Fruit fly (Drosophila melanogaster) whole organism, wandering third instar larva: ENCODE results near the gene Zw.

Experiments used
- Abd-B ChIP-seq: fragments of >200 bp; optimal IDR thresholded peaks from 2 replicates; lab custom pipeline; 2017; ENCODE audit warnings: missing biosample characterization, missing genetic modification characterization
- CG32264 ChIP-seq: fragments of 200-800 bp; sonication (Bioruptor generic); optimal IDR thresholded peaks from 2 replicates; lab custom pipeline; 2016; ENCODE audit warnings: missing biosample characterization, missing genetic modification characterization
- CG9705 ChIP-seq: fragments of 200-800 bp; sonication (Bioruptor generic); optimal IDR thresholded peaks from 2 replicates; lab custom pipeline; 2018; ENCODE audit warnings: missing biosample characterization, mild to moderate bottlenecking, missing genetic modification characterization
- CrebA ChIP-seq: fragments of 200-800 bp; sonication (Bioruptor generic); optimal IDR thresholded peaks from 2 replicates; lab custom pipeline; 2016; ENCODE audit warnings: missing biosample characterization, mild to moderate bottlenecking, missing genetic modification characterization, borderline replicate concordance
- Dfd ChIP-seq: fragments of >200 bp; optimal IDR thresholded peaks from 2 replicates; lab custom pipeline; 2017; ENCODE audit warnings: missing biosample characterization, missing genetic modification characterization
- Dif ChIP-seq: fragments of 200-275, 200-300 bp; sonication (Bioruptor generic); optimal IDR thresholded peaks from 2 replicates; lab custom pipeline; 2018; ENCODE audit warnings: missing biosample characterization, missing genetic modification characterization; ENCODE audit not compliant: partially characterized antibody
- GATAd ChIP-seq: sonication (Bioruptor generic); optimal IDR thresholded peaks from 2 replicates; lab custom pipeline; 2016; ENCODE audit warnings: missing biosample characterization, missing genetic modification characterization
- HLH106 ChIP-seq: fragments of 200-800 bp; optimal IDR thresholded peaks from 3 replicates; lab custom pipeline; 2019; ENCODE audit warnings: missing biosample characterization, mild to moderate bottlenecking, missing genetic modification characterization, moderate library complexity
- Hnf4 ChIP-seq: fragments of 200-800 bp; sonication (Bioruptor generic); optimal IDR thresholded peaks from 2 replicates; lab custom pipeline; 2016; ENCODE audit warnings: missing biosample characterization, mild to moderate bottlenecking, missing genetic modification characterization
- Hr78 ChIP-seq: fragments of >200 bp; optimal IDR thresholded peaks from 2 replicates; lab custom pipeline; 2017; ENCODE audit warnings: missing biosample characterization, missing genetic modification characterization
- Hr83 ChIP-seq: fragments of 200-300 bp; sonication (Bioruptor generic); optimal IDR thresholded peaks from 2 replicates; lab custom pipeline; 2016; ENCODE audit warnings: missing biosample characterization, mild to moderate bottlenecking, missing genetic modification characterization, moderate library complexity; ENCODE audit not compliant: poor library complexity, severe bottlenecking
- Jra ChIP-seq: sonication (Bioruptor generic); optimal IDR thresholded peaks from 2 replicates; lab custom pipeline; 2016; ENCODE audit warnings: missing biosample characterization, missing genetic modification characterization
- Mio ChIP-seq: sonication (Bioruptor generic); optimal IDR thresholded peaks from 2 replicates; lab custom pipeline; 2016; ENCODE audit warnings: missing biosample characterization, missing genetic modification characterization
- Myc ChIP-seq: fragments of >200 bp; optimal IDR thresholded peaks from 2 replicates; lab custom pipeline; 2017
- N ChIP-seq: fragments of >200 bp; optimal IDR thresholded peaks from 2 replicates; lab custom pipeline; 2018; ENCODE audit warnings: missing biosample characterization, missing external identifiers, missing genetic modification characterization
- OdsH ChIP-seq: fragments of 200-800 bp; sonication (Bioruptor generic); optimal IDR thresholded peaks from 2 replicates; lab custom pipeline; 2016; ENCODE audit warnings: missing biosample characterization, mild to moderate bottlenecking, missing genetic modification characterization
- Rel ChIP-seq, 2 experiments: fragments of 200-800 bp; sonication (Bioruptor generic) in 1 of 2; optimal IDR thresholded peaks; 2 replicates in 1 of 2; 3 replicates in 1 of 2; lab custom pipeline; 2016 to 2019; ENCODE audit warnings: mild to moderate bottlenecking in 2 of 2, missing biosample characterization in 2 of 2, missing genetic modification characterization in 2 of 2, moderate library complexity in 1 of 2
- Sp1 ChIP-seq: fragments of 200-800 bp; sonication (Bioruptor generic); optimal IDR thresholded peaks from 3 replicates; lab custom pipeline; 2019; ENCODE audit warnings: missing biosample characterization, mild to moderate bottlenecking, missing genetic modification characterization, moderate library complexity
- Vsx2 ChIP-seq: fragments of 200-300, 225-300 bp; sonication (Bioruptor generic); optimal IDR thresholded peaks from 2 replicates; lab custom pipeline; 2018; ENCODE audit warnings: missing biosample characterization, missing genetic modification characterization; ENCODE audit not compliant: partially characterized antibody
- br ChIP-seq: fragments of 200-800 bp; sonication (Bioruptor generic); optimal IDR thresholded peaks from 2 replicates; lab custom pipeline; 2016; ENCODE audit warnings: missing biosample characterization, missing genetic modification characterization
- brk ChIP-seq: fragments of 200-800 bp; sonication (Bioruptor generic); optimal IDR thresholded peaks from 2 replicates; lab custom pipeline; 2016; ENCODE audit warnings: missing biosample characterization, mild to moderate bottlenecking, missing genetic modification characterization
- dl ChIP-seq, 2 experiments: fragments of 175-275, 200-275 bp in 1 of 2; fragments of 200-275 bp in 1 of 2; sonication (Bioruptor generic); optimal IDR thresholded peaks; lab custom pipeline; 2018; ENCODE audit warnings: mild to moderate bottlenecking in 2 of 2, missing biosample characterization in 2 of 2, missing genetic modification characterization in 2 of 2, moderate library complexity in 2 of 2; ENCODE audit not compliant: partially characterized antibody in 2 of 2, insufficient read depth in 1 of 2
- dmrt93B ChIP-seq: fragments of 200-800 bp; sonication (Bioruptor generic); optimal IDR thresholded peaks from 2 replicates; lab custom pipeline; 2018; ENCODE audit warnings: missing biosample characterization, mild to moderate bottlenecking, missing genetic modification characterization
- dsf ChIP-seq: sonication (Bioruptor generic); optimal IDR thresholded peaks from 2 replicates; lab custom pipeline; 2016; ENCODE audit warnings: missing biosample characterization, missing genetic modification characterization, borderline replicate concordance
- ey ChIP-seq: fragments of 200-800 bp; sonication (Bioruptor generic); optimal IDR thresholded peaks from 2 replicates; lab custom pipeline; 2016; ENCODE audit warnings: missing biosample characterization, missing genetic modification characterization
- foxo ChIP-seq, 2 experiments: fragments of 200-800 bp; sonication (Bioruptor generic); optimal IDR thresholded peaks; 2 replicates in 1 of 2; 3 replicates in 1 of 2; lab custom pipeline; 2016 to 2017; ENCODE audit warnings: missing biosample characterization in 2 of 2, missing genetic modification characterization in 2 of 2
- fru ChIP-seq: fragments of 200-800 bp; sonication (Bioruptor generic); optimal IDR thresholded peaks from 3 replicates; lab custom pipeline; 2016; ENCODE audit warnings: missing biosample characterization, mild to moderate bottlenecking, missing genetic modification characterization
- h ChIP-seq: fragments of 200-800 bp; sonication (Bioruptor generic); optimal IDR thresholded peaks from 3 replicates; lab custom pipeline; 2016; ENCODE audit warnings: missing biosample characterization, mild to moderate bottlenecking, missing genetic modification characterization
- jim ChIP-seq: fragments of 175-275, 200-325 bp; sonication (Bioruptor generic); optimal IDR thresholded peaks from 2 replicates; lab custom pipeline; 2016; ENCODE audit warnings: missing biosample characterization, mild to moderate bottlenecking, missing genetic modification characterization
- lola ChIP-seq: fragments of >200 bp; optimal IDR thresholded peaks from 2 replicates; lab custom pipeline; 2017; ENCODE audit warnings: missing biosample characterization, missing genetic modification characterization
- pan ChIP-seq: fragments of >200 bp; optimal IDR thresholded peaks from 2 replicates; lab custom pipeline; 2017
- psq ChIP-seq: fragments of 200-800 bp; sonication (Bioruptor generic); optimal IDR thresholded peaks from 3 replicates; lab custom pipeline; 2017; ENCODE audit warnings: missing biosample characterization, mild to moderate bottlenecking, missing genetic modification characterization, moderate library complexity
- rgr ChIP-seq: fragments of 200-800 bp; sonication (Bioruptor generic); optimal IDR thresholded peaks from 3 replicates; lab custom pipeline; 2016; ENCODE audit warnings: missing biosample characterization, mild to moderate bottlenecking, missing genetic modification characterization
- sage ChIP-seq: fragments of 200-800 bp; sonication (Bioruptor generic); optimal IDR thresholded peaks from 2 replicates; lab custom pipeline; 2016; ENCODE audit warnings: missing biosample characterization, mild to moderate bottlenecking, missing genetic modification characterization
- sv ChIP-seq: fragments of 200-800 bp; sonication (Bioruptor generic); optimal IDR thresholded peaks from 3 replicates; lab custom pipeline; 2016; ENCODE audit warnings: missing biosample characterization, missing genetic modification characterization
- tai ChIP-seq: sonication (Bioruptor generic); optimal IDR thresholded peaks from 2 replicates; lab custom pipeline; 2016; ENCODE audit warnings: missing biosample characterization, missing genetic modification characterization
- usp ChIP-seq: fragments of >200 bp; optimal IDR thresholded peaks from 2 replicates; lab custom pipeline; 2017; ENCODE audit warnings: missing biosample characterization, missing genetic modification characterization
- woc ChIP-seq: sonication (Bioruptor generic); optimal IDR thresholded peaks from 2 replicates; lab custom pipeline; 2016; ENCODE audit warnings: missing biosample characterization, mild to moderate bottlenecking, missing genetic modification characterization

Gene Zw

DNA sequence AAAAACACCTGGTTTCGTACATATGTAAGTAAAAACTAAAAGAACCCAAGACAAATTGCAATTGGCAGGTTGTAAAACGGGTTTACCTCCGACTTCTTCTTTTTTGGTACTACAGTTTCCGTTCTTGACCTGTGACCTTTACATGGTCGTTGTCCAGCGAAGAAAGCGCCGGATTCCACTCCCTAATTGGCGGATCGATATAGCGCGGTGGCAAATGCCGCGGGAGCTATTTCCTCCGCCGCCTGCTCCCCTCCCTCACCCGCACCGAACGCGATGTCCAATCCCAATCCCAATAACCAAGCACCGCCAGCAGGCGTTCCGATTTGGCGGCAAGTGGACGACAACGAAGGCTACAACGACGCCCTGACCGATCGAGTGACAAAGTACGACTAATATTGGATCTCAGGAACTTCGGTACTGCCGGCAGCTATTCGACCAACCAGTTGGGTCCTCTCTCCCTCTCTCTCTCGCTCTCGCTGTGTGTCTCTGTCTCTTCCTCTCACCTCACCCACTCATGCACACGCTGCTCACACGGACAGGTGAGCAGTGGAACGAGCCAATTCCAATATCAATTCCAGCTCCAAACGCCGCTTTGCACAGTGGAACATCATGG, 4.4 kb upstream of the Zw start:
- TF ChIP-seq Dif (GFP tag; lab: Kevin White, UChicago), result peak; percentile 90
- TF ChIP-seq Dfd, result no peak
- TF ChIP-seq Jra, result no peak
- TF ChIP-seq sv, result no peak
- no peak for TF ChIP-seq Myc
- peak in 1 of 2 experiments; percentile 74 for TF ChIP-seq dl (GFP tag; optimal IDR thresholded peaks at IDR 0.05; lab: Kevin White, UChicago; ENCODE audit: insufficient read depth in 1 of 2, partially characterized antibody in 2 of 2)
- no peak for TF ChIP-seq Hr78 (GFP tag; lab: Kevin White, UChicago)
- TF ChIP-seq HLH106 (tag; lab: Kevin White, UChicago), result no peak
- no peak for TF ChIP-seq Mio
- peak; percentile 85 for TF ChIP-seq Vsx2
- TF ChIP-seq tai (GFP tag; lab: Kevin White, UChicago), result no peak
- TF ChIP-seq GATAd (GFP tag; lab: Kevin White, UChicago), result no peak
- no peak for TF ChIP-seq CrebA
- no peak for TF ChIP-seq lola (GFP tag; lab: Kevin White, UChicago)
- no peak for TF ChIP-seq dmrt93B (GFP tag; lab: Kevin White, UChicago)
- no peak for TF ChIP-seq usp (GFP tag; lab: Kevin White, UChicago)
- TF ChIP-seq CG32264 (GFP tag; lab: Kevin White, UChicago), result no peak
- TF ChIP-seq Sp1, result no peak
- TF ChIP-seq Hr83 (GFP tag; lab: Kevin White, UChicago), result peak; percentile 53
- TF ChIP-seq jim (GFP tag; lab: Kevin White, UChicago), result no peak

DNA sequence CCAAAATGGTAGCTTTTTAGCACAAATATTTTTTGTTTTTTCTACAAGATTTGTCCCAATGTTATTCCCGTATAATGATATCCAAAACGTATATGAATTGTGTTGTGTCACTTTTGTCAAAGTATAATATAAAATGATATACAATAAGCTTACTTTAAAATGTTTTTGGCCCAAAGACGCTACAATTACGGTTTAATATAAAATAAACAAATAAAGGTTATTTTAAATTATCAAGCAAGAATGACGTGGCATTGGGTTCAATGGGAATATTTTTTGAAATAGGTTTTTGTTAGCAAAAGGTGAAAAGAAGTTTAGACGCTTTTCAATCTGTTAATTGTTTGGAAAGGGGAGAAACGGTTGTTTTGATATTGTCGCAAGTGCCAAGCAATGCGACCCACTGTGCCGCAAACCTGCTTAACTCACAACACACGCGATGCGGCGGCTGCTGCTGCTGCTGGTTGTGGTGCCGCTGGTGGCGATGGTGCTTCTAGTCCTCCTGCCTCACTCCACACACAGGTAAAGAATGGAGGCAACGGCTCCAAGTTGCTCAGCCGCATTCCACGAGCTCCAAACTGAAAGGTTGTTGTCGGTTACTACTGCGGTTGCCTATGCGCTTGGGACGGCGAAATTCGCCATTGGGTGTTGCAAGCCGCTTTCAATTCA, 3.7 kb upstream of the Zw start:
- TF ChIP-seq CG32264 (GFP tag; lab: Kevin White, UChicago) (no peak), Hr78 (GFP tag; lab: Kevin White, UChicago) (no peak), Sp1 (peak; percentile 68), Mio (no peak), rgr (GFP tag; lab: Kevin White, UChicago) (peak; percentile 14), br (peak; percentile 34), Myc (no peak), pan (lab: Kevin White, UChicago) (no peak), sage (GFP tag; lab: Kevin White, UChicago) (no peak), CrebA (no peak), Dif (GFP tag; lab: Kevin White, UChicago) (no peak), woc (GFP tag; lab: Kevin White, UChicago) (peak; percentile 79), ey (peak; percentile 39), fru (GFP tag; lab: Kevin White, UChicago) (peak; percentile 37), GATAd (GFP tag; lab: Kevin White, UChicago) (no peak), HLH106 (tag; lab: Kevin White, UChicago) (peak; percentile 64), Hr83 (GFP tag; lab: Kevin White, UChicago) (peak; percentile 3), dsf (GFP tag; lab: Kevin White, UChicago) (no peak), foxo (GFP tag; optimal IDR thresholded peaks at IDR 0.05; lab: Kevin White, UChicago) (peak in 1 of 2 experiments; percentile 45), tai (GFP tag; lab: Kevin White, UChicago) (no peak), Dfd (no peak), jim (GFP tag; lab: Kevin White, UChicago) (no peak), h (GFP tag; lab: Kevin White, UChicago) (peak; percentile 6), CG9705 (GFP tag; lab: Kevin White, UChicago) (peak; percentile 5), Hnf4 (no peak), OdsH (GFP tag; lab: Kevin White, UChicago) (peak; percentile 16), Vsx2 (no peak), Abd-B (GFP tag; lab: Kevin White, UChicago) (no peak), dmrt93B (GFP tag; lab: Kevin White, UChicago) (no peak), dl (GFP tag; optimal IDR thresholded peaks at IDR 0.05; lab: Kevin White, UChicago; ENCODE audit: insufficient read depth in 1 of 2, partially characterized antibody in 2 of 2) (peak in 1 of 2 experiments; percentile 33), Rel (GFP tag; optimal IDR thresholded peaks at IDR 0.05; lab: Kevin White, UChicago) (no peak), Rel (tag; optimal IDR thresholded peaks at IDR 0.05; lab: Kevin White, UChicago) (no peak), Jra (no peak), lola (GFP tag; lab: Kevin White, UChicago) (no peak), sv (no peak), psq (GFP tag; lab: Kevin White, UChicago) (peak; percentile 37), usp (GFP tag; lab: Kevin White, UChicago) (no peak), brk (GFP tag; lab: Kevin White, UChicago) (no peak), N (no peak)
